Worm (Caenorhabditis elegans) whole organism, L4 larva: Measurements from ENCODE around the gene ttr-41.

Experiments
- hif-1 ChIP-seq, 2 experiments: sonication (generic microtip); optimal IDR thresholded peaks; 2 replicates each; lab custom pipeline; 2016 to 2017; ENCODE audit warnings: missing compliant biosample characterization in 2 of 2, missing genetic modification characterization in 2 of 2, missing genetic modification reagents in 2 of 2, missing genotype in 2 of 2, mild to moderate bottlenecking in 1 of 2
- lin-15B ChIP-seq: fragments of 150-350 bp; sonication (generic microtip); optimal IDR thresholded peaks from 3 replicates; lab custom pipeline; 2014; ENCODE audit warnings: missing biosample characterization, missing genetic modification characterization
- nhr-237 ChIP-seq: sonication (generic microtip); optimal IDR thresholded peaks from 2 replicates; lab custom pipeline; 2017; ENCODE audit warnings: missing biosample characterization, missing genetic modification characterization
- zip-2 ChIP-seq: fragments of 150-350 bp; optimal IDR thresholded peaks from 2 replicates; lab custom pipeline; 2014; ENCODE audit warnings: missing biosample characterization, missing genetic modification characterization

- TF ChIP-seq nhr-237 (tag; lab: Kevin White, UChicago), result no peak
- no peak for TF ChIP-seq lin-15B (tag; lab: Kevin White, UChicago)
- TF ChIP-seq hif-1 (tag; optimal IDR thresholded peaks at IDR 0.05; lab: Kevin White, UChicago), result no peak
- TF ChIP-seq zip-2, result no peak
Observed at ce11 chrII:4762574-4763285, 35.1 kb upstream of the ttr-41 start, which contains the start of gene F26G1.2.
